Fruit fly (Drosophila melanogaster) whole organism, adult: ENCODE measurements around the gene CG43136.

ENCODE experiments used
- CG11617 ChIP-seq: fragments of 200-800 bp; sonication (Bioruptor generic); optimal IDR thresholded peaks from 2 replicates; lab custom pipeline; 2017; ENCODE audit warnings: mild to moderate bottlenecking, missing biosample characterization, missing genetic modification reagents, missing genetic modification characterization
- CG12768 ChIP-seq: fragments of 200-800 bp; sonication (Bioruptor generic); optimal IDR thresholded peaks from 2 replicates; lab custom pipeline; 2017; ENCODE audit warnings: missing biosample characterization, missing genetic modification characterization, mild to moderate bottlenecking, moderate library complexity, missing genetic modification reagents
- CG7045 ChIP-seq: fragments of 200-800 bp; sonication (Bioruptor generic); optimal IDR thresholded peaks from 2 replicates; lab custom pipeline; 2017; ENCODE audit warnings: missing biosample characterization, mild to moderate bottlenecking, missing genetic modification characterization
- Crg-1 ChIP-seq: fragments of 200-800 bp; sonication (Bioruptor generic); optimal IDR thresholded peaks from 2 replicates; lab custom pipeline; 2016; ENCODE audit warnings: missing biosample characterization, missing genetic modification characterization
- Hr96 ChIP-seq: fragments of 200-800 bp; sonication (Bioruptor generic); optimal IDR thresholded peaks from 2 replicates; lab custom pipeline; 2016; ENCODE audit warnings: missing biosample characterization, missing genetic modification characterization
- bab1 ChIP-seq: fragments of 200-800 bp; sonication (Bioruptor generic); optimal IDR thresholded peaks from 3 replicates; lab custom pipeline; 2019; ENCODE audit warnings: missing biosample characterization, mild to moderate bottlenecking, missing genetic modification characterization, moderate library complexity
- kay ChIP-seq: fragments of 200-800 bp; sonication (Bioruptor generic); peaks from one replicate; lab custom pipeline; 2016; ENCODE audit warnings: missing biosample characterization, missing genetic modification characterization, borderline replicate concordance
- ovo ChIP-seq: fragments of 200-800 bp; sonication (Bioruptor generic); optimal IDR thresholded peaks from 2 replicates; lab custom pipeline; 2016; ENCODE audit warnings: missing biosample characterization, missing genetic modification characterization
- toe ChIP-seq: fragments of 200-800 bp; sonication (Bioruptor generic); optimal IDR thresholded peaks from 2 replicates; lab custom pipeline; 2016; ENCODE audit warnings: missing biosample characterization, missing genetic modification characterization

CG43136 gene

DNA sequence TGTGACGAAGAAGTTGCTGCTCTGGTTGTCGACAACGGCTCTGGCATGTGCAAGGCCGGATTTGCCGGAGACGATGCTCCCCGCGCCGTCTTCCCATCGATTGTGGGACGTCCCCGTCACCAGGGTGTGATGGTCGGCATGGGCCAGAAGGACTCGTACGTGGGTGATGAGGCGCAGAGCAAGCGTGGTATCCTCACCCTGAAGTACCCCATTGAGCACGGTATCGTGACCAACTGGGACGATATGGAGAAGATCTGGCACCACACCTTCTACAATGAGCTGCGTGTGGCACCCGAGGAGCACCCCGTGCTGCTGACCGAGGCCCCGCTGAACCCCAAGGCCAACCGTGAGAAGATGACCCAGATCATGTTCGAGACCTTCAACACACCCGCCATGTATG is 49.1 kb downstream of the CG43136 start:
- TF ChIP-seq CG7045 (GFP tag; lab: Kevin White, UChicago) (no peak), kay (GFP tag; lab: Kevin White, UChicago) (no peak), toe (GFP tag; lab: Kevin White, UChicago) (no peak), ovo (no peak), bab1 (GFP tag; lab: Kevin White, UChicago) (no peak), Hr96 (GFP tag; lab: Kevin White, UChicago) (no peak), Crg-1 (no peak), CG12768 (GFP tag; lab: Kevin White, UChicago) (no peak), CG11617 (no peak)
